Worm (Caenorhabditis elegans) whole organism, L4 larva: Measurements from ENCODE around the gene F26H11.8.

ENCODE experiments used
- F26F4.8 ChIP-seq: fragments of 200-800 bp; sonication (Bioruptor generic); conservative IDR thresholded peaks from 2 replicates; pipeline ENCODE4 v1.3.6; 2022; ENCODE audit warnings: missing genetic modification characterization, missing compliant biosample characterization
- F44E2.7 ChIP-seq: fragments of 200-800 bp; sonication (Bioruptor generic); IDR thresholded peaks from 2 replicates; pipeline ENCODE4 v2.1.2; 2022; ENCODE audit warnings: missing genetic modification characterization, missing compliant biosample characterization
- F49E8.2 ChIP-seq: sonication (generic microtip); optimal IDR thresholded peaks from 2 replicates; lab custom pipeline; 2016; ENCODE audit warnings: missing compliant biosample characterization, mild to moderate bottlenecking, missing genetic modification characterization, borderline replicate concordance
- T26A8.4 ChIP-seq: fragments of 200-800 bp; sonication (Bioruptor generic); IDR thresholded peaks from 2 replicates; pipeline ENCODE4 v1.3.6; 2022; ENCODE audit warnings: missing genetic modification characterization, missing compliant biosample characterization
- Y5F2A.4 ChIP-seq: fragments of 200-800 bp; sonication (Bioruptor generic); optimal IDR thresholded peaks from 2 replicates; lab custom pipeline; 2018; ENCODE audit warnings: mild to moderate bottlenecking, missing genetic modification characterization, missing compliant biosample characterization
- ZK546.5 ChIP-seq, 2 experiments: sonication (generic microtip); optimal IDR thresholded peaks; 2 replicates each; lab custom pipeline; 2017; ENCODE audit warnings: missing biosample characterization in 2 of 2, missing genetic modification characterization in 2 of 2
- aha-1 ChIP-seq: fragments of 150-350 bp; peaks from one replicate; lab custom pipeline; 2014; ENCODE audit warnings: missing biosample characterization, missing genetic modification characterization
- aly-2 ChIP-seq: sonication (generic microtip); optimal IDR thresholded peaks from 2 replicates; lab custom pipeline; 2018; ENCODE audit warnings: missing biosample characterization, missing genetic modification characterization
- ceh-20 ChIP-seq: fragments of 200-800 bp; sonication (Bioruptor generic); IDR thresholded peaks from 2 replicates; pipeline ENCODE4 v1.3.6; 2022; ENCODE audit warnings: missing genetic modification reagents, missing genetic modification characterization, missing compliant biosample characterization
- ceh-62 ChIP-seq: sonication (generic microtip); optimal IDR thresholded peaks from 2 replicates; lab custom pipeline; 2017; ENCODE audit warnings: missing biosample characterization, missing genetic modification characterization
- ces-1 ChIP-seq: fragments of 150-350 bp; sonication (generic microtip); optimal IDR thresholded peaks from 4 replicates; lab custom pipeline; 2014; ENCODE audit warnings: missing biosample characterization, missing genetic modification reagents, missing genetic modification characterization
- daf-8 ChIP-seq: fragments of 200-800 bp; sonication (Bioruptor generic); IDR thresholded peaks from 2 replicates; pipeline ENCODE4 v1.3.6; 2022; ENCODE audit warnings: missing genetic modification characterization, missing compliant biosample characterization
- dmd-9 ChIP-seq: fragments of 200-800 bp; sonication (Bioruptor generic); IDR thresholded peaks from 2 replicates; pipeline ENCODE4 v1.3.6; 2022; ENCODE audit warnings: missing genetic modification reagents, missing genetic modification characterization, missing compliant biosample characterization
- duxl-1 ChIP-seq: sonication (generic microtip); optimal IDR thresholded peaks from 2 replicates; lab custom pipeline; 2016; ENCODE audit warnings: mild to moderate bottlenecking, missing genetic modification characterization, moderate library complexity, missing compliant biosample characterization; ENCODE audit not compliant: poor library complexity
- fkh-10 ChIP-seq: fragments of 150-350 bp; optimal IDR thresholded peaks from 2 replicates; lab custom pipeline; 2014; ENCODE audit warnings: missing biosample characterization, missing genetic modification reagents, missing genetic modification characterization
- fos-1 ChIP-seq: fragments of 150-350 bp; optimal IDR thresholded peaks from 2 replicates; lab custom pipeline; 2014; ENCODE audit warnings: missing biosample characterization, missing genetic modification characterization
- gei-8 ChIP-seq: fragments of 200-800 bp; sonication (Bioruptor generic); optimal IDR thresholded peaks from 2 replicates; lab custom pipeline; 2018; ENCODE audit warnings: mild to moderate bottlenecking, missing genetic modification characterization, missing compliant biosample characterization
- madf-5 ChIP-seq, 2 experiments: fragments of 200-800 bp; sonication (Bioruptor generic); IDR thresholded peaks; 2 replicates each; pipeline ENCODE4 v1.3.6; 2022; ENCODE audit warnings: missing compliant biosample characterization in 2 of 2, missing genetic modification characterization in 2 of 2
- mdl-1 ChIP-seq, 2 experiments: fragments of 150-350 bp in 1 of 2; sonication (generic microtip) in 1 of 2; optimal IDR thresholded peaks; 2 replicates each; lab custom pipeline; 2014 to 2017; ENCODE audit warnings: missing biosample characterization in 2 of 2, missing genetic modification characterization in 2 of 2
- mes-2 ChIP-seq: sonication (generic microtip); optimal IDR thresholded peaks from 2 replicates; lab custom pipeline; 2016; ENCODE audit warnings: missing genotype, mild to moderate bottlenecking, missing genetic modification characterization, missing compliant biosample characterization; ENCODE audit not compliant: poor library complexity, severe bottlenecking
- nhr-28 ChIP-seq: fragments of 150-350 bp; optimal IDR thresholded peaks from 2 replicates; lab custom pipeline; 2014; ENCODE audit warnings: missing biosample characterization, missing genetic modification characterization
- nhr-6 ChIP-seq: fragments of 150-350 bp; optimal IDR thresholded peaks from 2 replicates; lab custom pipeline; 2014; ENCODE audit warnings: missing biosample characterization, missing genetic modification characterization
- nhr-76 ChIP-seq: fragments of 150-350 bp; optimal IDR thresholded peaks from 2 replicates; lab custom pipeline; 2014; ENCODE audit warnings: missing biosample characterization, missing genetic modification characterization
- nhr-77 ChIP-seq: fragments of 150-350 bp; optimal IDR thresholded peaks from 2 replicates; lab custom pipeline; 2014; ENCODE audit warnings: missing biosample characterization, missing genetic modification characterization
- set-16 ChIP-seq: fragments of 200-800 bp; sonication (Bioruptor generic); IDR thresholded peaks from 2 replicates; pipeline ENCODE4 v1.3.6; 2022; ENCODE audit warnings: missing genetic modification reagents, missing genetic modification characterization, missing compliant biosample characterization
- skn-1 ChIP-seq: fragments of 150-350 bp; optimal IDR thresholded peaks from 2 replicates; lab custom pipeline; 2014; ENCODE audit warnings: missing biosample characterization, missing genetic modification characterization
- unc-130 ChIP-seq: sonication (generic microtip); optimal IDR thresholded peaks from 2 replicates; lab custom pipeline; 2016; ENCODE audit warnings: missing genetic modification reagents, missing genetic modification characterization, missing compliant biosample characterization
- unc-39 ChIP-seq: sonication (generic microtip); optimal IDR thresholded peaks from 2 replicates; lab custom pipeline; 2017; ENCODE audit warnings: missing biosample characterization, missing genetic modification characterization
- unc-62 ChIP-seq, 3 experiments: fragments of 150-350 bp in 1 of 3; sonication (generic microtip); optimal IDR thresholded peaks in 2 of 3; peaks in 1 of 3; 1 replicate in 1 of 3; 2 replicates in 2 of 3; lab custom pipeline; 2014 to 2017; ENCODE audit warnings: missing biosample characterization in 3 of 3, missing genetic modification characterization in 3 of 3, missing genetic modification reagents in 3 of 3, missing genotype in 1 of 3
- vab-7 ChIP-seq: fragments of 200-800 bp; sonication (Bioruptor generic); IDR thresholded peaks from 2 replicates; pipeline ENCODE4 v1.3.6; 2022; ENCODE audit warnings: missing genetic modification reagents, missing genetic modification characterization, missing compliant biosample characterization
- ztf-11 ChIP-seq: fragments of 150-350 bp; optimal IDR thresholded peaks from 2 replicates; lab custom pipeline; 2014; ENCODE audit warnings: missing biosample characterization, missing genetic modification characterization
- ztf-7 ChIP-seq: fragments of 150-350 bp; optimal IDR thresholded peaks from 2 replicates; lab custom pipeline; 2014; ENCODE audit warnings: missing biosample characterization, missing genetic modification characterization

The F26H11.8 gene

DNA sequence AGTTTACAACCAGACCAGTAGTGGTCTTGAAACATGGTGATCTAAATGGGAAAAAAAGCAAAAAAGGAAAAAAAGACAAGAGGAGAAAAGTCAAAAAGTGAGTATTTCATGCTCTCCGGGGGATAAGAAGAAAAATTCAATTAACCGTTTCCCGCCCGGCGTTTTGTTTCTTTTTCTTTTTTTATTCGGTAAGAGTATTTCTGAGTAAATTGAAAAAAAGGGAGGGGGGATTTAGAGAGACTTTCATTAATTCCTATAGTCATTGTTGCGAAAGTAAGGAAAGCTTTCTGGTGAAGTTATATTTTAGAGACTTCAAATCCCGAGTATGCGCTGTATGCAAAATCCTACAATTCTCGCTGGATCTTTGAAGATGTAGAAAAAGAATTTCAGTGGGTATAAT, 39.4 kb downstream of the F26H11.8 start:
- TF ChIP-seq ces-1 (GFP tag; lab: Kevin White, UChicago) = no peak
- TF ChIP-seq Y5F2A.4 = no peak
- TF ChIP-seq aha-1 = peak; percentile 36

DNA sequence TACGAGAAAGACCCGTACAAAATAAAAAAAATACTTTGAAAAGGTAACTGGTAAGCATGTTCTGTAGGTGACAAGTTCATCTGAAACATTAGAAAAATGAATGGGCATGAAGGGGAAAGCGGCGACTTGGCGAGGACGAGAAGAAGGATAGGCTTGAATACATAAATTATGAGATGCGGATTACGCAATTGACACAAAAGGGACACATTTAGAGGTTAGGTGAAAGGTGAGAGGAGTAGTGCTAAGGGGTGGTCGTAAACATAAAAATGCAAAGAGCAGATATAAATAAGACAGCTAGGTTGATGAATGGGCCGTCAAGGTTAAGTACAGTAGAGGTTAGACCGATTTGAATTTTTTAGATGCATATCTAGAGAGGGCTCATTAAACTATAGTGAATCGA, 40.5 kb downstream of the F26H11.8 start:
- no peak for TF ChIP-seq F26F4.8 (GFP tag; lab: Robert Waterston, UW)
- TF ChIP-seq T26A8.4 (GFP tag; lab: Robert Waterston, UW) = no peak
- no peak for TF ChIP-seq set-16 (GFP tag; lab: Robert Waterston, UW)
- TF ChIP-seq nhr-76 (tag; lab: Kevin White, UChicago) = no peak

DNA sequence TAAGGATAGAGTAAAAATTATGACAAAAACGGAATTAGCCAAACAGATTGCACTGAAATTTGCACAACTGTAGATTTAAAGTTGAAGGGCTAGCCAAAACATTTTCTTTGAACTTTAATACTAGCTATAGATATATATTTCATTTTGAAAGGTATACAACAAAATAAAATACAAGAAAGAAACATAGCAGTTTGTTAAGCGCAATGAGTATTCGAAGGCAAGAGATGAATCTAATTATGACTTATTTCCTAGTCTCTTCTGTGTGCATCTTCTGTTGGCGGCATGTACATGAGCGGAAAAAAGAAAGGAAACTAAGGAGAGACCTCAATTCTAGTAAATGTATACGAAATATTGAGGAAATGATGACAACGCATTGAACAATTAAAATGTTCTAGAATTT, 43.8 kb downstream of the F26H11.8 start:
- TF ChIP-seq dmd-9 (GFP tag; lab: Robert Waterston, UW) (no peak), nhr-28 (no peak), unc-39 (tag; lab: Kevin White, UChicago) (no peak), nhr-76 (tag; lab: Kevin White, UChicago) (no peak), aly-2 (no peak), nhr-77 (tag; lab: Kevin White, UChicago) (no peak), mdl-1 (tag; optimal IDR thresholded peaks at IDR 0.05; lab: Kevin White, UChicago) (no peak), madf-5 (GFP tag; IDR thresholded peaks at IDR 0.05; lab: Robert Waterston, UW) (no peak), ceh-62 (no peak), daf-8 (GFP tag; lab: Robert Waterston, UW) (no peak), gei-8 (GFP tag; lab: Kevin White, UChicago) (no peak), T26A8.4 (GFP tag; lab: Robert Waterston, UW) (no peak), ztf-7 (tag; lab: Kevin White, UChicago) (no peak), ZK546.5 (tag; optimal IDR thresholded peaks at IDR 0.05; lab: Kevin White, UChicago) (no peak), unc-130 (GFP tag; lab: Kevin White, UChicago) (no peak), F44E2.7 (GFP tag; lab: Robert Waterston, UW) (no peak), duxl-1 (no peak), fkh-10 (GFP tag; lab: Kevin White, UChicago) (no peak), ceh-20 (GFP tag; lab: Robert Waterston, UW) (no peak)
- TF ChIP-seq, all 104 proteins: peak for 0

DNA sequence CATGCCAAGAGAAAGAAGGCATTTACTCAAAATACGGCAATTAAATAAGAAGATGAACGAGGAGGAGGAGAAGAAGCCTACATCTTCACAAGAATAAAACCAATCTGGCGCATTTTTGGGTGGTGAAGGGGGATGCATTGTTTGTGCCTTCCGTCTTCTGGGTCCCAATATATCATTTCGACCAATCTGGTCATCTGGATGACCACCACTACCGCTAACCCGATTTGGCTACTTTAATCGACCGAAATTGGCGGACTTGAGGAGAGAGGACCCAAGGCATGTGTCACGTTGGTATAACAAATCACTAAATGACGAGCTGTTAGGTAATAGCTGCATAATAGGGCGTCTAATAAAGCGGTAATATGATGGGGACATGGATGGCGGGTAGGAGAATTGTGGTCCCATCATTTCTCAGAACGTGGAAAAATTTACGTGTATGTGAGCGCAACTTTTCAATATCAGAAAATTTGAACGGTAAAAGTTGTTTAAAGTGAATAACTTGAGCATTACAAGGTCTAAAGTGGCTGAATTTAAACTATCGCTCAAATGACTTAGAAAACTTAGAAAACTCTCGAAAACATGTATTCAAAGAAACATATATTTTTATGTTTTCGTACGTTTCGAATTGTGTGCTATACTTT, 45.5 kb downstream of the F26H11.8 start:
- no peak for TF ChIP-seq duxl-1
- no peak for TF ChIP-seq F49E8.2 (tag; lab: Kevin White, UChicago)
- peak in 1 of 2 experiments; percentile 91 for TF ChIP-seq unc-62 (GFP tag; optimal IDR thresholded peaks at IDR 0.05 in 1 of 2; lab: Kevin White, UChicago)
- no peak for TF ChIP-seq unc-62 (tag; optimal IDR thresholded peaks at IDR 0.05; lab: Kevin White, UChicago)

DNA sequence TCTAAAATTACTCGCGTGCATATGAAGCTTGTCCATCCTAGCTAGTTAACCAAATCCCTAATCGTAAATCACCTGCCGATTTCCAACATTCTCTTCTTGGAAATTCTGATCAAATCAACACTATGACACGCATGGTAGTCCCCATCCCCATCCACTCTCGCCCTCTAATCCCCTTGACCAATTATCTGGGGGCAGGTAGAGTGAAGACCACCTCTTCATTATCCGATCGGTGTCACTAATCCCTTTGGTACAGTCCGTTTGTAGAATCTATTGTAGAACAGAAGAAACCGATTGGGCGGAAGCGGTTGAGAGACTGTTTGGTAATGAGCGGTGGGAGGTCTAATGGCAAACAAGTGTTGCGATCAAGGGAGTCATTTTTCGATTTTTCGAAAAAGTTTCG, 48.8 kb downstream of the F26H11.8 start:
- no peak for TF ChIP-seq fos-1 (tag; lab: Kevin White, UChicago)
- TF ChIP-seq skn-1 (tag; lab: Kevin White, UChicago) = no peak
- no peak for TF ChIP-seq mes-2 (tag; lab: Kevin White, UChicago)
- TF ChIP-seq nhr-6 (tag; lab: Kevin White, UChicago) = no peak
- no peak for TF ChIP-seq ztf-11 (tag; lab: Kevin White, UChicago)
- TF ChIP-seq vab-7 (GFP tag; lab: Robert Waterston, UW) = no peak
